Worm (Caenorhabditis elegans) whole organism, mixed stage, embryonic: Measurements from ENCODE around the gene srx-6.

Experiments
- cnd-1 ChIP-seq: fragments of 200-800 bp; sonication (Bioruptor generic); optimal IDR thresholded peaks from 2 replicates; lab custom pipeline; 2018; ENCODE audit warnings: mild to moderate bottlenecking, missing genetic modification characterization, missing compliant biosample characterization
- flh-1 ChIP-seq: fragments of 200-800 bp; sonication (Bioruptor generic); optimal IDR thresholded peaks from 2 replicates; lab custom pipeline; 2018; ENCODE audit warnings: mild to moderate bottlenecking, missing genetic modification characterization, moderate library complexity, missing compliant biosample characterization
- hlh-1 ChIP-seq: fragments of 150-350 bp; optimal IDR thresholded peaks from 2 replicates; lab custom pipeline; 2014; ENCODE audit warnings: missing biosample characterization, missing genetic modification reagents, missing genetic modification characterization
- lsy-2 ChIP-seq: fragments of 150-350 bp; optimal IDR thresholded peaks from 2 replicates; lab custom pipeline; 2014; ENCODE audit warnings: missing biosample characterization, missing genetic modification characterization
- mep-1 ChIP-seq: fragments of 150-350 bp; optimal IDR thresholded peaks from 2 replicates; lab custom pipeline; 2017; ENCODE audit warnings: missing biosample characterization, missing genetic modification reagents, missing genetic modification characterization, inconsistent platforms
- mls-2 ChIP-seq: sonication (generic microtip); optimal IDR thresholded peaks from 2 replicates; lab custom pipeline; 2016; ENCODE audit warnings: mild to moderate bottlenecking, missing genetic modification characterization, moderate library complexity, missing compliant biosample characterization
- pha-4 ChIP-seq: fragments of 150-350 bp; optimal IDR thresholded peaks from 2 replicates; lab custom pipeline; 2018; ENCODE audit warnings: missing biosample characterization, missing genetic modification reagents, missing genetic modification characterization
- tbx-8 ChIP-seq: fragments of 200-800 bp; sonication (Bioruptor generic); optimal IDR thresholded peaks from 2 replicates; lab custom pipeline; 2018; ENCODE audit warnings: mild to moderate bottlenecking, missing genetic modification characterization, moderate library complexity, missing compliant biosample characterization
- unc-120 ChIP-seq: sonication (generic microtip); optimal IDR thresholded peaks from 2 replicates; lab custom pipeline; 2017; ENCODE audit warnings: missing genetic modification characterization, missing compliant biosample characterization; ENCODE audit not compliant: poor library complexity, severe bottlenecking
- unc-62 ChIP-seq: fragments of 150-350 bp; optimal IDR thresholded peaks from 2 replicates; lab custom pipeline; 2014; ENCODE audit warnings: missing biosample characterization, missing genetic modification reagents, missing genetic modification characterization
- ztf-11 ChIP-seq: fragments of 150-350 bp; optimal IDR thresholded peaks from 2 replicates; lab custom pipeline; 2014; ENCODE audit warnings: missing biosample characterization, missing genetic modification characterization

- TF ChIP-seq ztf-11 (tag; lab: Kevin White, UChicago) (no peak), pha-4 (tag; lab: Kevin White, UChicago) (no peak), lsy-2 (no peak), unc-62 (GFP tag; lab: Kevin White, UChicago) (no peak), unc-120 (tag; lab: Kevin White, UChicago) (no peak), hlh-1 (tag; lab: Kevin White, UChicago) (no peak), mls-2 (tag; lab: Kevin White, UChicago) (no peak), cnd-1 (no peak), mep-1 (no peak), tbx-8 (GFP tag; lab: Kevin White, UChicago) (no peak), flh-1 (GFP tag; lab: Kevin White, UChicago) (no peak)
Observed at ce11 chrV:7313233-7313632, at the start of gene srx-6.
